Fruit fly (Drosophila melanogaster) Kc167 (cell line): ENCODE data around the gene qin.

Experiments used
- Myc ChIP-seq: fragments of >200 bp; optimal IDR thresholded peaks from 2 replicates; lab custom pipeline; 2017; ENCODE audit warnings: missing external identifiers
- ttk ChIP-seq: sonication (Bioruptor generic); optimal IDR thresholded peaks from 2 replicates; lab custom pipeline; 2017; ENCODE audit warnings: missing external identifiers

DNA sequence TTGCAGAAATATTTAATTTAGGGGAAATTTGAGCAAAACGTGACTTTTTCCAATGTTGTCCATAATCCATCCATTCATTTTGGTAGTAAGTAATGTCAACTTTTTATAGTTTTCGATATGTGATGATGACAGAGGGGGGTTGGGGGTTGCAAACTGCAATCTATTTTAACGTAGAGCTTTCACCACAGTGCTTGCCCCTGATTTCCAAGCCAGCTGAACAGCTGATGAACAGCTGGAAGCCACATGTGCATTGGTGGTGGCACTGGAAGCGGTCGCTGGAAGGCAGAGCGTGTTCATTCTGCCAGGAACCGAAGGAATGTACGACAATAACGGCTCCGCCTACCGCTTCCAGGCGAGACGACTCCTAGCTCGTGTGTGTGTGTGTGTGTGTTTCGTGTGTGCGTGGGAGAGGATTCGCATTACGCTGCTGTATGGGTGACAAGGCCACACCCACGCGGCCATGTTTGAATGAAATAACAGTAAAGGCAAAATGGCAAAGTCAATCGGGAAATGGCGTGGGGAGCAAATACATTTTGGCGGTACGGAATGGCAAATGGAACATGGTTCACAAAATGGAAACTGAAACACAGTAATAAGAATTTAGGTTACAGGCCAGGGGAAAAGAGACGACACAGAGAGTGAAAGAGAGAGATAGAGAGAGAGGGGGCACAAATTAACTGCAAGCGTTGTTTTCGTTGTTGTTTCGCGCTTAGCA lies 108.2 kb downstream of the qin start:
- TF ChIP-seq Myc (lab: Kevin White, UChicago) = no peak
- no peak for TF ChIP-seq ttk (lab: Kevin White, UChicago)
